Worm (Caenorhabditis elegans) whole organism, young adult: ENCODE results near the gene F54H5.14.

Experiments
- ets-4 ChIP-seq: fragments of 200-800 bp; sonication (Bioruptor generic); optimal IDR thresholded peaks from 2 replicates; lab custom pipeline; 2018; ENCODE audit warnings: mild to moderate bottlenecking, missing genetic modification characterization, missing compliant biosample characterization
- rcor-1 ChIP-seq: fragments of 200-800 bp; sonication (Bioruptor generic); IDR thresholded peaks from 2 replicates; pipeline ENCODE4 v1.3.6; 2022; ENCODE audit warnings: missing genetic modification reagents, missing genetic modification characterization, missing compliant biosample characterization
- repo-1 ChIP-seq: sonication (generic microtip); optimal IDR thresholded peaks from 2 replicates; lab custom pipeline; 2017; ENCODE audit warnings: mild to moderate bottlenecking, missing genetic modification characterization, missing compliant biosample characterization

- TF ChIP-seq repo-1 (tag; lab: Kevin White, UChicago) (no peak), rcor-1 (GFP tag; lab: Robert Waterston, UW) (no peak), ets-4 (GFP tag; lab: Kevin White, UChicago) (no peak)
These were observed 51.5 kb downstream of the F54H5.14 start, which contains the start of gene sra-28 for ce11 chrII:6573677-6574076.
